Fruit fly (Drosophila melanogaster) whole organism, larva: ENCODE results near the gene CG7298.

Source experiments
- noc ChIP-seq: fragments of 200-800 bp; sonication (Bioruptor generic); optimal IDR thresholded peaks from 3 replicates; lab custom pipeline; 2019; ENCODE audit warnings: missing biosample characterization, mild to moderate bottlenecking, missing genetic modification characterization, moderate library complexity

Gene CG7298

DNA sequence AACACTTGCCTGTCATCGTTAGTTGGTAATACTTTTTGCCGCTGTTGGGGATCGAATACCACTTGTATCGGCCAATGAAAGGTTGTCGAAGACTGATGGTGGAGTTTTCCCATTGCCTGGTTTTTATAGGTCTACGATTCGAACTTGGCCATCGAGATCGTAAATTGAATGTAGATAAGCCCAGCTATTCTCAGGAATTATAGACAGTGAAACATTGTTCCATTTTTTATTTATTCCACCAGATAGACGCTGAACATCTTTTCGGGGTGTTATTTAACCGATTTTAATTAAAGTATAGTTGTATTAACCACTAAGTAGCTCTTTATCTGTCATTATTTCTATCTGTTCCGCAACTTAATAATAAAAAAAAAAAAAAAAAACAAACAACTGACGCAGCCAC lies at the start of gene CG7298:
Gene CG7298, minus strand, starts transcription at position 101 of the 400 bp plus-strand sequence.
- TF ChIP-seq noc (tag; lab: Kevin White, UChicago): no peak

DNA sequence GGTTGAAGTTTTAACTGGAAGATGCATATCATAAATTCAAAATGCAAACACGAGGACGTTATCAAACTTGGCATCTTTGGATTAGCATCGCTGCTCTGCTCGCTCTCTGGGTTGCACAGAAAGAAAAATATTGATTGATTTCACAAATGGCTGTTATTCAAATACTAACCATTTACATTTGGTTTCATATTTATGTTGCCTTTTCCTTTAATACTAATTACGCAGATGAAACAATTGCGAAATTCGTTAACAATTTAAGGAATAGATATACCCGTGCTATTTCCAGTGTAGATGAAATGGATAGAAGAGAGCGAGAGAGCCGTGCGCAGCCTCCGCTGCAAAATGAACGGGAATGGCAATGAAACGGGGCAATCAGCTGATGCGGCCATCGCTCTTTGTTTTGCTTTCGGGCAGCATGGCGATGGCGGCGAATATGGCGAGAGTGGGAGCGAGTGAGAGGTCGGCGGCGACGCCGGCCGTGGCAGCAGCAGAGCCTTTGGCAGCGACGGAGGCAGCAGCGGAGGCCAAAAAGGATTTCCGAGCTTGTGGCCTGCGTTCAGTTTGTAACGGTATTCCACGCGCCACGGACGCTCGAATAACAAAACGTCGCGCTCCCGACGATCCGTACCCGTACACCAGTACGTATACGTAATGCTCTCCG lies 44.2 kb upstream of the CG7298 start, which contains the start of gene rdgC:
Gene rdgC, plus strand, starts transcription at position 568 of the 661 bp plus-strand sequence.
- TF ChIP-seq noc (tag; lab: Kevin White, UChicago): peak; percentile 94

DNA sequence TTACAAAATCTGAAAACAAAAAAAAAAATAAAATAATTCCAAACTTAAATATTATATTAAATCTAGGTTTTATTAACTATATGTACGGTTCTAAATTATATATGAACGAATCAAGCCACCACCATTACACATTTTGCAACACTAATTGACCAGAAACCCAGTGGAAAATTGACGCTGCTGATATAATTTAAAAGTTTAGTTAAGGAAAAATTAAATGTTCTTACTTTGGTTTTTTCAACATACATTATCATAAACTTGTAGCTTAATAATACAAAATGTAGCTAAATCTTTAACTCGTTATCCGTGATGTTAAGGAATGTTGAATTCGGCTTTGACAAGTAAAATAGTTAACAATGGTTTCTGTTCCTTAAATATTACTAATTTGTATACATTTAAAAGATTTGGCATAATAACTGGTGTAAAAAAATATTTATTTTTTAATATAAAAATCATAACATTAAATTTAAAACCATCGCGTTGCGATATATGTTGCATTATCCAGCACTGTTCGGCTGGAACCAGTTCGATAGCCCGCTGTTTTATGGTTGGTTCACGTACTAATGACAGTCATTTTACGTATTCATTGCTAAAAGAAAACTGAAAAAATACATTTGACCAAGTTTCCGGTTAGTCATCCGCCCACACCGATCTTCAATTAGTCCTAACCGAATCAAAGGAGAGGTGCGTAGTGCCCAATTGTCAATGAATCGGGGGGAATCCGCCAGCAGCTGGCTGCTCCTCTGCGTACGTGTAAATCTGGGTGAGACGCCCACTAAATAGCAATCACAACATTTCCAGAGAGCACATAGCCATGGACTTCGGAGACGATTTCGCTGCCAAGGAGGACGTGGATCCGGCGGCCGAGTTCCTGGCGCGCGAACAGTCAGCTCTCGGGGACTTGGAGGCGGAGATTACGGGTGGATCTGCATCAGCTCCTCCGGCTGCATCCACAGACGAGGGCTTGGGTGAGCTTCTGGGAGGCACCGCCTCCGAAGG lies 38.8 kb upstream of the CG7298 start:
- TF ChIP-seq noc (tag; lab: Kevin White, UChicago): peak; percentile 48

DNA sequence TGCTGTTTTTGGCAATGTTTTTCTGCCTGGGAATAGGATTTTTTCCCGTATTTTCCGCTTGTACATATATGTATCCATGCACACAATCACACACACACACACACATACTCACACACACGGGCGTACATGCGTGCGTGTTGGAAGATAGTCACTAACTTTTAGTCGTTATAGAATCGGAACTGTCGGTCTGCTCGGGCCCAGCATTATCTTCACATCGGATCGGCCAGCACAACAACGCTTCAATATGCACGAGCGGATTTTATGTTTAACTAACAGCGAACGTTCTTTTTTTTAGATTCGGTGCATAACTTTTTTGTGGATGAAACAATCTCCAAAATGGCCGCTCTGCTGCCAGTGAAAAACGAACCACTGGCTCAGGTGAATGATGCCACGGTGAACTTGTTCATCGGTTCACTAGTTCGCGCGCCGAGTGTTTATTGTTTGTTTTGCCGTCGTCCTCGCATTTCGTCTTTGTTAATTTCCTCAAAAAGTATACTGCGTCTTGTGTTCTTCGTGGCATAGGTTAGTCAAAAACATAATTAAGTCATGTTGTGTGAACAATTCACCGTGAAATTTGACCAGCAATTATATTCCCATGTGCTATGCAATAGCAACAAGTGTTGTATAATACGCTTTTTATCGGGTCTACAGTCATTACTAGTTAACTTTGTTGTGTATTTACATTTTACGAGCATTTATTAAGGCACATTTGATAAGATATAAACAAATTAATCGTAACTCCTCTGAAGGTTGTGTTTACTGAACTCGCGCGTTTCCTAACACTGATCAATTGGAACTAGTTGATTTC lies 37.9 kb upstream of the CG7298 start, which contains the start of the genes CG6951 and CG17233:
Gene CG6951, plus strand, starts transcription at position 105 of the 808 bp plus-strand sequence.
Gene CG17233, minus strand, starts transcription at position 741 of the 808 bp plus-strand sequence.
- TF ChIP-seq noc (tag; lab: Kevin White, UChicago): peak; percentile 4

DNA sequence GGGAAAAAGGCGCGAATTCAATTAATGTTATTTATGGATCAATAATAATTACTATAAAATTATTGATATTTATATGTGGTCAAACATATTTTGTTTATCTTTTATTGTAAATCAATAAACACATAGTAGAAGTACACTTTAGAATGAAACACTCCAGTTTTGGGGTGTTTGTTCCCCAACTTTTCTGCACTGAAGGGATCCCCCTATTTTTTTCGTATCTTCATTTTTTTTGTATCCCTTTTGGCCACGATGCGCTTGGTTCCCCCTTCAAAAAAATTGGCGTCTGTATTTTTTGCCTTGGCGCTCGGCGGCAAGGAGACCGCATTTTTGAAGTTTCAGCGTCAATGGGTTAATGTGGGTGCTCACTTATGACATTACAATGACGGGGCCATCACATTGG lies 37.3 kb upstream of the CG7298 start, which contains the start of gene Clc:
Gene Clc, plus strand, starts transcription at position 301 of the 400 bp plus-strand sequence.
- TF ChIP-seq noc (tag; lab: Kevin White, UChicago): no peak

DNA sequence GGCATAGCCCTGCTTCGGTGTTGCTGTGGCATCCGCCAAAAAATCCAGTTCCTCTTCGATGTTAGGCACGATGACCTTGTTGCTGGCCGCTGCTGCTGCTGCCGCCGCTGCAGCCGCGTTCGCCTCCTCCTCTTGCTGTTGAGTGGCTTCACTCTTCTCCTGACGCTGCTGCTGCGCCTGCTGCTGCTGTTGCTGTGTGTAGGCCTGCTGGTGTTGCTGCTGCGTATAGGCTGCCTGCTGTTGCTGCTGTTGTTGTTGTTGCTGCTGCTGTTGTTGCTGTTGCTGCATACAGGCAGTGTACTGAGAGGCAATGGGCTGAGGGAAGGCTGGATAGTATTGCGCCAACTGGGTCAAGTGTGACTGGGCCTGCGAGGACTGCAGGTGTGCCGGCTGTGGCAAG lies 33.7 kb upstream of the CG7298 start:
- no peak for TF ChIP-seq noc (tag; lab: Kevin White, UChicago)

DNA sequence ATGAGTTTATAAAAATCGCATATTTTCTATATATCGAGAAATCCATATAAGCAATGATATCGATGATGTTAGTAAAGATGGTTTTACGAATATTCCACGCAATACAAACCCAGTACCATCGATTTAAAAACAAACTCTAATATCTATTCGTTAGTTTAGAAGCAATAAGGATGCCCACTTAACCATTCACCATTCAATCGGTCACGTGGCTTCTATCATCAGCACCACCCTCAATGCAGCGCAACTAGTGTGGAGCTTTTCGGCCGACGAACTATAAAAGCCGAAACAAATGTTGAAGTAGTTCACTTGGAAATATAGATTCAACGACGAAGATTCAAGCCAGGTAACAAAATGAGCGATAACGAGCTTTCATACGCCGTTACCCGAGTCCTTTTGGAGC lies 27.9 kb upstream of the CG7298 start, which contains the start of gene CG13813:
Gene CG13813, plus strand, starts transcription at position 301 of the 400 bp plus-strand sequence.
- TF ChIP-seq noc (tag; lab: Kevin White, UChicago): no peak

DNA sequence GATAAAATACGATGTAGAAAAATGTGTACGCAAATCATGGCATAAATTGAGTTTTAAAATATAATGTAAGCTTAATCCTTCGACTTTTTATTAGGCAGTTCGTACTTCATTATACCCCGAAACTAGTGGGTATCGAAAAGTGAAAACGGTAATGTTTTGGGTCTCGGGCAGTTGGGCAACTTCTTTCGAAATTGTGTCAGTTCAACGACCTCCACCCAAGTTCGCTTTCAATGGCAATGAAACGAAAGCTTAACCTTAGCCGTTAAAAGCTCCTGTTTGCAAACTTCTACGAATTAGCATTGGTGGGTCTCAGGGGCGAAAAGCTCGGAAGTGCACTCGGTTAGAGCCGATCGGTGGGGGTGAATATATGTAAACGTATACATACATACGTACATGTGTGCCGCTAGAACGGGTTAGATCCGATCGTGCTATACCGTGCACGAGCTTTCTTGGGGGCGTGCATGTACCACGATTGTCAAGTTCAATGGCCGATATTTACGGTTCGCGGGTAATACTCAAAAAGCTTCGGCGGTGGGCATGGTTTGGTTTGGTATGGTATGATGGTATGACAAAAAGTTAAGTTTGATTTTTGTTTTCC lies 26.8 kb upstream of the CG7298 start:
- no peak for TF ChIP-seq noc (tag; lab: Kevin White, UChicago)

DNA sequence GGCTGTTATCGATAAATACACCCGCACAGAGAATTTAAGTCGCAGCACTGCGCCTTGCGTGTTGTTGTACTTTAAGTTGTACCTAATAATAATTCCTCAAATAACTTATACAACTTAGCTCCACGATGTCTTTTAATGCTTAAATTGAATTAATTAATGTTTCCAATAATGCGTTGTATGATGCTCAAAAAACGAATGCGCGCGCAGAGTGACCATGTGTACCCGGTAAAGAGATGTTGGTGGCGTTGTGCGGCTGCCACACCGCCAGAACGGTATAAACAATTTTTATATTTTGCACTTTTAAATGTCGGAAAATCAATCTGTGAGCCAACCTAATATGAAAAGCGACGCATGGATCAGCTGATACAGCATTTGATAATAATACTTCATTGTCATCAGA lies 22.7 kb upstream of the CG7298 start:
- no peak for TF ChIP-seq noc (tag; lab: Kevin White, UChicago)

DNA sequence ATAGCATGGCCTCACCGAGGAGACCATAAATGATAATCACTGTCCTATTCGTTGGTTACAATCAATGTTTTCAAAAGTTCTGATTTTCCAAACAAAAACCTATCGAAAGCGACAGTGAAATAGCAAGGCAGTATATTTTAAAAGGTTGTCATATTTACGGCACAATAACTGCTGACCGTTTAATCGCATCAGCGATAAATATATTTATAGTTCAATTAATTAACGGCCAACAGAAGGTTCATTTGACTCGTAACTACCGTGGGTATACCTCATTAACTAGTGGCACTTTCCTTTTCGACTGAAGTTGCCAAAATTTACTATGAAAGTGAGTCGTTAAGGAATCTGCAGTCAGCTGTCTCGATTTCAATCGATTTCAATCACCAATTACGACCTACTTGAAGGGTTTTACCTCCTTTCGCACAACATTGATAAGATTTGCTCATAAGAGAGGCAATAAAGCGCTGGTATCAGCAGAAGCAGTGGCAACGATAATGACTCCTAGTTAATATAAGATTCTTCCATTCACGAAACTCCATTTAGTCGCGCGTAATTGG lies 20.0 kb upstream of the CG7298 start, which contains the start of gene CG17147:
Gene CG17147, plus strand, starts transcription at position 535 of the 554 bp plus-strand sequence.
- peak; percentile 97 for TF ChIP-seq noc (tag; lab: Kevin White, UChicago)

DNA sequence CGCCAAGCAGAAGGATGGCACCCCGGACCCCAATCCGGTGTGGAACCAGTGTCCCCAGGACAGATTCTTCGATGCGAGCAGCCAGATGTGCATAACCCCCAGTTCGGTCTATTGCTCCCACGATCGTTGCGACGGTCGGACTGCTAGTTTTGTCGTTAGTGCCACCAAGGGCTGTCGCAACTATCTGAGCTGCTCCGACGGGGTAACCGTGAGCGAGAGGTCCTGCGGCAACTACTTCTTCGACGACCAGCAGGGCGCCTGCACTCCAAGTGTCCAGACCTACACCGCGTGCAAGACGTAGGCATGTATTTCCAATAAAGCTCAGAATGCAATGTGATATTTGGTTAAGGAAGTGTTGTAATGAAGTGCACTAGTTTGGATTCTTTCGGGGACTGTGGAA lies 19.1 kb upstream of the CG7298 start:
- TF ChIP-seq noc (tag; lab: Kevin White, UChicago): no peak

DNA sequence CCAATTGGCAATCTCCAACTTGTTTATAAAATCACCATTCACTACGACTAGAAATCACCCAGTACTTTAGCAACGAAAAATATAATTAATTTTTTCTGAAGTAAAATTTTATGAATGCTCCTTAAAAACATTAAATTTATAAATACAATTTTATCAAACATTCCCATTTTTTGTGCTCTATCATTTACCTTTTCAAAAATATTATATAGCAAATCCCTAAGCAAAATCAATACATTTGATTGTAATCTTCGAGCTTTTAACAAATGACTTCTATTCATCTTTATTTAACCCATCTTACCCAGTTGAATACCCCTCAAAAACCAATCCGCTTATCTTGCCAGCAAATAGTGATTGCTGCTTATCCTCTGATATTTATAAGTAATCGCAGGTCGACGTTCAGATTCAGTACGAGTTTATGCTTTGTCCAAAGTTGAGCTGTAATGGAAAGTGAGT lies 18.0 kb upstream of the CG7298 start, which contains the start of gene CG17145:
Gene CG17145, plus strand, starts transcription at position 403 of the 453 bp plus-strand sequence.
- peak; percentile 82 for TF ChIP-seq noc (tag; lab: Kevin White, UChicago)

DNA sequence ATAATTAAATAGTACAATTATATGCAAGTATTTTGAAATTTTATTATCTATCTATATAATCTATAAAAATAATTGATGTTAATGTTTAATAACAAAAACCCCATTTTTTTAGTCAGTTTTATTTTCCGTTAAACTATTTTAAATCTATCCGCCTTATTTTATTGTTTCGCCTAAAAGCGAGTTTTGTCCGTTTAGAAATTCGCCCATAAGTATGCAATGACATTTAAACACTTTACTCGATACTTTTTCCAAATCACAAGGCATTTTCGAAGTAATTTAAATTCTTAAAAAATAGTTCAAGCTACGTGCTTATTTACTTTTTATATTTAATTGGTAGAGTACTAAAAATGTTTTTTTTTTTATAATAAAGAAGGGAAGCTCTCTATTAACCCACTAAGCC lies 17.4 kb upstream of the CG7298 start:
- no peak for TF ChIP-seq noc (tag; lab: Kevin White, UChicago)

DNA sequence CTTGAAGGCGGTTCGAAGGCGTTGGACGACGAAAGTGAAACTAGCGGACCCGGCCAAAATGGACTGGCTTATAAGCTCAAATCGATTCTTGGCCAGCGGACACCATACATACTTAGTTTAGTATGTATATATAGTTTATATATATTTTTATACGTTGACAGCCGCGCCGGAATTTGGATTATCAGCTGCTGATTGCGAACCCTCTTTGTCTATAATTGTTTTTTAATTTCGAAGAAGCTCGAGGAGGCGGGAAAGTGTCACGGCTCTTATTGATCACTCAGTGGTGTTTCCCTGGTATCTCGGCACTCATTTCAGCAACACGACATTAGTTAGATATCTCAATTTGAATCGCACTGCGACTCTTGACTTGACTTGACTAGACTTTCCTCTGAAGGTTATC lies 16.9 kb upstream of the CG7298 start, which contains the start of gene CG6933:
Gene CG6933, minus strand, starts transcription at position 47 of the 400 bp plus-strand sequence.
- TF ChIP-seq noc (tag; lab: Kevin White, UChicago): no peak
